Worm (Caenorhabditis elegans): ENCODE results near the gene F46F5.16.

ce11 chrII:803009-803408, 16.0 kb downstream of the F46F5.16 start, which contains the start of gene F46F5.13:
- no peak for TF ChIP-seq flt-1 (GFP tag; IDR thresholded peaks at IDR 0.05)
- no peak for TF ChIP-seq sea-1 (GFP tag; conservative IDR thresholded peaks at IDR 0.05)
- no peak for TF ChIP-seq ets-7 (tag; optimal IDR thresholded peaks at IDR 0.05)
- no peak for TF ChIP-seq tbx-37 (GFP tag; conservative IDR thresholded peaks at IDR 0.05)
- TF ChIP-seq ama-1 (optimal IDR thresholded peaks at IDR 0.05): no peak
- no peak for TF ChIP-seq tra-4 (tag; optimal IDR thresholded peaks at IDR 0.05)
- TF ChIP-seq ceh-13 (GFP tag; optimal IDR thresholded peaks at IDR 0.05): no peak
- no peak for TF ChIP-seq hmbx-1 (tag; optimal IDR thresholded peaks at IDR 0.05)
- TF ChIP-seq tbx-11 (GFP tag; IDR thresholded peaks at IDR 0.05): no peak
- TF ChIP-seq hmg-4 (GFP tag; optimal IDR thresholded peaks at IDR 0.05): no peak
- no peak for TF ChIP-seq aly-1 (tag; optimal IDR thresholded peaks at IDR 0.05)
- TF ChIP-seq hnd-1 (tag; optimal IDR thresholded peaks at IDR 0.05): no peak
- TF ChIP-seq pes-1 (GFP tag; IDR thresholded peaks at IDR 0.05): no peak
- no peak for TF ChIP-seq scrt-1 (GFP tag; IDR thresholded peaks at IDR 0.05)

Measured in whole organism, early embryonic.